Worm (Caenorhabditis elegans) whole organism, mixed stage, embryonic: Measurements from ENCODE around the gene C25H3.14.

Source experiments
- blmp-1 ChIP-seq: fragments of 150-350 bp; optimal IDR thresholded peaks from 2 replicates; lab custom pipeline; 2014; ENCODE audit warnings: missing biosample characterization, missing genetic modification characterization
- ceh-43 ChIP-seq: fragments of 200-800 bp; sonication (Bioruptor generic); optimal IDR thresholded peaks from 2 replicates; lab custom pipeline; 2018; ENCODE audit warnings: mild to moderate bottlenecking, missing genetic modification characterization, moderate library complexity, missing compliant biosample characterization
- ces-1 ChIP-seq: fragments of 150-350 bp; optimal IDR thresholded peaks from 2 replicates; lab custom pipeline; 2014; ENCODE audit warnings: missing biosample characterization, missing genetic modification reagents, missing genetic modification characterization
- elt-1 ChIP-seq: sonication (generic microtip); optimal IDR thresholded peaks from 2 replicates; lab custom pipeline; 2017; ENCODE audit warnings: missing genetic modification characterization, mild to moderate bottlenecking, missing compliant biosample characterization, antibody characterized with exemption, moderate library complexity, borderline replicate concordance; ENCODE audit not compliant: insufficient read depth
- mab-5 ChIP-seq: fragments of 150-350 bp; optimal IDR thresholded peaks from 2 replicates; lab custom pipeline; 2014; ENCODE audit warnings: missing biosample characterization, missing genetic modification characterization
- nhr-237 ChIP-seq: fragments of 150-350 bp; optimal IDR thresholded peaks from 2 replicates; lab custom pipeline; 2014; ENCODE audit warnings: missing biosample characterization, missing genetic modification characterization
- pha-4 ChIP-seq: fragments of 150-350 bp; optimal IDR thresholded peaks from 2 replicates; lab custom pipeline; 2018; ENCODE audit warnings: missing biosample characterization, missing genetic modification reagents, missing genetic modification characterization
- snpc-4 ChIP-seq: fragments of 150-350 bp; optimal IDR thresholded peaks from 2 replicates; lab custom pipeline; 2014; ENCODE audit warnings: missing biosample characterization, missing genetic modification characterization
- unc-62 ChIP-seq: fragments of 150-350 bp; optimal IDR thresholded peaks from 2 replicates; lab custom pipeline; 2014; ENCODE audit warnings: missing biosample characterization, missing genetic modification reagents, missing genetic modification characterization

ce11 chrII:5697338-5697737, 2.4 kb downstream of the C25H3.14 start:
- TF ChIP-seq snpc-4 (tag; lab: Kevin White, UChicago) (no peak), nhr-237 (tag; lab: Kevin White, UChicago) (no peak), mab-5 (no peak), ceh-43 (GFP tag; lab: Kevin White, UChicago) (no peak), unc-62 (GFP tag; lab: Kevin White, UChicago) (no peak), blmp-1 (tag; lab: Kevin White, UChicago) (no peak), elt-1 (tag; lab: Kevin White, UChicago) (no peak), pha-4 (tag; lab: Kevin White, UChicago) (no peak), ces-1 (no peak)
